Fruit fly (Drosophila melanogaster) ovary, adult (tissue): ENCODE measurements around the gene sac.
A peak's percentile ranks its signal among the peaks of the same experiment; 100 is the strongest.

Source experiments
- CG17801 ChIP-seq: fragments of 200-800 bp; optimal IDR thresholded peaks from 2 replicates; lab custom pipeline; 2019; ENCODE audit warnings: missing biosample characterization, mild to moderate bottlenecking, missing genetic modification characterization, moderate library complexity; ENCODE audit not compliant: partially characterized antibody

Gene sac

DNA sequence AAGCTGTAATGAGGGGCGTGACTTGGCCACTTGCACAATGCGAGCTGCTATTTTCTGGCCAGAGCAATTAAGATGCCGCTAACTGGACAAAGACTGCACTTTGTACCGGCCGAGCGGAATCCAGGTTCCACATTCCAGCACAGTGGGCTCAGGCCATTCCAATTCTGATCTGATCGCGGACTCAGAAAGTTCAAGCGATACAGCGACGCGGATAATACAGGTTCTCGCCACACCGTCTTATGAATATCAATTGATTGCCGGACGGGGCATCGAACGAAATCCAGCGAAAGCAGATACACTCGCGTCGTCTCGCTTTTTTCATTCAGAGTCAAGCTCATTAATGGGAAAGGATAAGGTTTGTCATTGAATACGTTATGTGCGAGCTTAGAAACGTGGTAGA, 11.7 kb upstream of the sac start:
- no peak for TF ChIP-seq CG17801

DNA sequence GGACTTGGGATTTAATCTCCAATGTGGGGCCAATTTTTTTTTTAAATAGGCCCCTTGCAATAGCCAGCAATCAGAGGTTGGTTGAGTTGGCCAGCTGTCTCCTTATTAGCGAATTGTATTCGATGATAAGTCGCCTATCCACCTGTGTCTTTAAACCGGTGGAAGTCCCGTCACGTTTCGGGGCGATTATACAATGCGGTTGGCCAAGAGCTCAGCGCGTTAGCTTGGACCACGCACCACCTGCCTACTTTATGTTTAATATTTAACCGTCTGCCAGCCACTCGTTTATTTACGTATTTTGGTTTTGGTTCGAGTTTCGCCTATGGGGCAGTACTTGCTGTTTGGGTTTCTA, 9.9 kb upstream of the sac start:
- no peak for TF ChIP-seq CG17801

DNA sequence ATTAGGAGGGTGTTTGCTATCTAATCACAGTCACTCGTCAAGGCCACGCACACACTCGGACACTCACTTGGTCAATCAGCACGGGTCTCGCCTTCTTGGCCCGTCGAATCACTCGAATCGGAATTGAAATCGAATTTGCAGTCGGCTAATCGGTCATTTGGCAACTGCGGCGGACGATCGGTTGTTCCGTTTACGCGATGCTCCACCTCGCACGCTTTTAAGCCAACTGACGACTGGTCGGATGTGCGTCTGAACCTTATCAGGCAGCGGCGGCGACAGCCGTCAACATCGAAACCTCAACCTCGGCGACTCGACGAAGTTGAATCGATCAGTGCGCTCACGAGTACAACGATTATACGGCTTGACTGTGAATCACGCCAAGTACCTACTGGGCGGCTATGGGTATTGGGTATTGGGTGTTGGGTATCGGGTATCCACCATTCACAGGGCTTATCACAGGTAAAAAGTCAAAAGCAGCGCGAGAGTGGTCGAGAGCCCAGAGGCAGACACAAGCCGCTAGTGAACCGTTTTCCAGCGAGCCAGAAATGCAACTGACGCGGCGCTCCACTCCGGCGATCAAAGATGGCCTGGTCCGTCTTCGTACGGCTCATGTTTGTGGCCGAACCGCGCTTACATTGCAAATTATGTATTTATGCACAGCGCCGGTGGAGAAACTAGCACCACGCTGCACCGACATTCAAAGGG, 9.4 kb upstream of the sac start:
- peak; percentile 27 for TF ChIP-seq CG17801

DNA sequence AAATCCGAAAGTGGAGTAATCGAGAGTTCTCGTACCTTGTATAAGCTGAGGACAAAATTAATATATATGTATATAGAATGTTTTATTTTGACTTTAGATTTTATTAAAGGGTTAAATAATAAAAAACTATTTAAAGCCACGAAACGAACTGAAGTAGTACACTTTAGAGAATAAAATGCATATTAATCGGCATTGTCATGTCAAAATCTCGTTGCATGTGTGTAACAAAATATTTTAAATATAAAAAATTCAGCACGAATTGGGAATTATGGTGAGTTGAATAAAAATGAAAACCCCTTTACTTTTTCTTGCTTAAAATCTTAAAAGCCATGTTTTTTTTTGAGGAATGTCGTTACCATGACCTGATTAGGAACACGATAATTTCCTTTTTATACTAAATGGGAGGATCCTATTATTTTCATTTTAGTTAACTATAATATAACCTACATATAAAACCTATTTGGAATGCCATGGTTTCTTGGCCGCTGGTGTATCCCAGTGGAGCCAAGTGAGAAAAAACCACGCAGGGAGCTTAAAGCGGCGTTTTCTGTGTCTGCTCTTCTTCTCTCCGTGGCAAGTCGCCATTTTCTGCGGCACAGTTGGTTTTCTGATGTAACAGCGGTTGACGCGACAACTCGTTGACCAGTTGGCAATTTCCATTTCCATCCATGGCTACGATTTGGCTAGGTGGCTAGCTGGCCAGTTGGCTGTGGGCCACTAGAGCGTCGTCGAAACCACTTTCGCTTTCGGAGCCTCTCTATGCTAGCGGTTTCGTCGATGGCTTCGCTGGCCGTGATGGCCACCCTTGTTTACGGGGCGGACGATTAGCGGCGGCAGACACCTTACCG, 8.5 kb upstream of the sac start:
- no peak for TF ChIP-seq CG17801

DNA sequence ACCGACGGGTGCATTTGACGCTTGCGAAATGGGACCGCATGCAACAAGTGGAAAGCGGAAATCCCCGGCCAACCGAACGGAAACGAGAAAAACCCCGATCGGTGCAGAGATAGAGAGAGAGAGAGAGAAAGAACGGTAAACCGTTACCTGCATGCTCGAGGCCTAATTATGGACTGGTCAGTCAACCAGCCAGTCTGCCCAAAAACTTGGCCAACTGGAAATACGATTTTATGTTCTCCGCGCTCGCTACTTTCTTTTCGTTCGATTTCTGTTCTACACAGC, 8.0 kb upstream of the sac start:
- TF ChIP-seq CG17801: no peak

DNA sequence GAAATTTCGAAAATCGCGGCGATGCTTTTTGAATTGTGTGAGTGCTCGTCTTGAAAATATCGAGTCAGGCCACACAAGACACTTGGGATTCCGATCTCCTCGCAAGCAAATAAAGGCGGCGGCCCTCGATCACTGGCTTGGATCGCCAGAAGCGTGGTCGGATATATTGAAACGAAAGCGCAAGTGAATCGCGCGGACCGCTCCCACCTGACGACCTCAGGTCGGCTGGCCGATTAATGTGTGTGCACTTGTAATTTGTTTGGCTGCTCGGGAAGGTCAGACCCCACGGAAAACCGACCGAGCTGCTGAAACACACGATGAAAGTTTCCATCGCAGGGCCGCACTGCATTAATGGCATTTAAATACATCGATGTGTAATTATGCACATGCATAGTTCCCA, 5.2 kb upstream of the sac start:
- TF ChIP-seq CG17801: no peak

DNA sequence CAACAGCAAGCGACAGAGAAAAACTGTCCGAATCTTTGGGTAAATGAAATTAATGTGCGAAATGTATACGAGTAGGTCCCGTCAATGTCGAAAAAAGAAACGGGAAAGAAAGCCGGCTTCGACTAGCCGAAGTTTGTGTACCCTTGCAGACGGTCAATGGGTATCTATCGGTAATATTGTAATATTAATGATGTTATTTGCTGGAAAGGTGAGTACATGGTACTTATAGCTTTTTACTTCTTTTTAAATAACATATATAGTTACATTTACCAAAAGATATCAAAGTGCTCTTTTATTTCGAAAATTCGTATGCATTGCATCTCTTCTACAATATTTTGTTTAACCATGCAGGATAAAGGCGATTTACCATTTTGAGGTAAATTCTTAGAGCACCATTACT, 4.6 kb upstream of the sac start:
- no peak for TF ChIP-seq CG17801

DNA sequence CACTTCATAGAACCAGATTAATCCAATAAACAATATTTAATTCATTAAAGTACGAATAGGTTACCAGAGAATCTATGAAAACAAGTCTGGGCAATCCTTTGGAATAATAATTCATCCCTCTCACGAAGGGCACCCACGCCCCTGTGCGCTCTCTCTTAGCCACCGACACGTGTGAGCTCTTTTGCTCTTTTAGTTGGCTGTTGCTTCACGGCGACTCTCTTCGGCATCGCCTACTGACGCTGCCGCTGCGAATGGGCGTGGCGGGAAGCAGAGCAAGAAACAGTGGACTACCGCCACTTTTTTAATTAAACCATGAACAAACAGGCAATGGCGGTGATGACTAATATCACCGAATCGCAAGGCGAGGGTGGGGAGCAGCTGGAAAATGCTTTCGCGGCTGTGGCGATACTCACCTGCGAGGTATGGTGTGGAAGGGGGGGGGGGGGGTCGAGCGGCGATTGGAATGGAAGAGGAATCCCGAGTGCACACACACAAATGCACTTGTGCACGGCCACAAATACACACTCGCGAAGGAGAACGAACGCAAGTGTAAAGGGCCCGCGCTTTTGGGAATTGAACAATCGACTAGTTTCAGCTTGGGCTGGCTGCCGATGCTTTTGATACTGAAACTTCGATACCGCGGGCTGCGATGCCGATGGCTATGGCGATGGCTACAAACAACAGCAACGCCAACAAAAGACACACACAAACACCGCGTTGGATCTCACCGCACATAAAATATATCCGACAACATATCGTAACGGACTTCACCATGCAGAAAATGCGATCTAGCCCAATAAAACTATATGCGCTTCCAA, 2.2 kb upstream of the sac start:
- TF ChIP-seq CG17801: peak; percentile 80

DNA sequence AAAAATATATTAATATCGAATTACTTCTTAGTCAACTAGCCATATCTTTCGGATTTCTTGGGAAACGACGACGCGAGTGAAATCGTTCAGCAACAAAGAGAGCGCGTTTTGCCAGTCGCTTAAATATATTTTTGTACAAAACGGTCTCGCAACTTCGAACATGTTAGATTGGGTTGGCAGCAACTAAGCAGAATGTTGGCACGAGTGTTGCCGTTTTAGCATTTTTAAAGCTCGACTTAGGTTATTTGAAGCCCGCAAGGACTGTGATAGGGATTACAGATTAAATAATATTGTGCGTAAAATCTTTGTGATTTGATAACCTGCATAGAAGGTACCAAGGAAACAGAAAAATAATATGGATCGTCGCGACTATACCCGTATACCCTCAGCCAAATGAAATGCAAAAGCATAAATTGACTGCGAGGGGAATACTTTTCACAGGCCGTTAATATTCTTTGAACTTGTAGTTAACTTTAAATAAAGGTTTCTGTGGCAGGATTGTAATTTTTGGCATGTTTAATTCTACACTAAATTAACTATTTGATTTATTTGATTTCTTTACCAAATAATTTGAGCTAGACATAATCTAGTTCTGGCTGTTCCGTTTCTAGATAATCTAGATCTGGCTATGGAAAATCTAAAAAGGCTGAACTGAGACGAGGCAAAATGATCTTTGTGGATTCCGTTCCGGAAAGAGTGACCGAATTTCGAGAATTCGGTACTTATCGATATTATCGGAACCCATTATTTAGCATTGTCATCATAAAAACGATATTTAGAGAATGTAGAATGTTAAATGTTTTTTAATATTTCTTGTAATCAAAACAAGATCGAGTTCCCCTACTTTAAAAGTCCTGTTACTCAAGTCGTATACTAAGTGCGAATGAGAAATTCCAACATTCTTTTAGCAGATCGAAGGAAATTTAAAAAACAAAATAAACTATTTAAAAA, 1.3 kb upstream of the sac start, which contains the start of gene CG31523:
TSS of gene CG31523 (minus strand) at position 170 of the 951 bp plus-strand sequence.
- TF ChIP-seq CG17801: no peak

DNA sequence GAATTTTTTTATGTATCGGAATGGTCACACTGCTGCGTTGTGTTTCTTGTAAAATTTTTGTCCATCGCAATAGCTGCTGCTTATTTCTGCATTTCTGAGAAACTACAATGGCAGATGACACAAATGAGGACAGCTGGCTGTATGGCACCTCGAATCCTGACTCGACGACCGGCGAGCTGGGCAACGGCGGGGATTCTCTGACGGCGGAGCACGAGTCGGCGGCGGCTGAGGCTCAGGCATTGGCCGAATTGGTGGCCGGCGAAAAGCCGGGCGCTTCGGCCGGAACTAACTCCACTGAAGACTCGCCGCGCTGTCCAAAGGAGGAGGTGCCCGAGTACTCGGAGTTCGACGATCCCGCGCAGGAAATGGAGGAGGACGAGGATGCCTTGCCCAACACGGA, 4.4 kb downstream of the sac start, which contains the start of gene Fip1:
TSS of gene Fip1 (plus strand) at position 10 of the 400 bp plus-strand sequence.
- no peak for TF ChIP-seq CG17801

DNA sequence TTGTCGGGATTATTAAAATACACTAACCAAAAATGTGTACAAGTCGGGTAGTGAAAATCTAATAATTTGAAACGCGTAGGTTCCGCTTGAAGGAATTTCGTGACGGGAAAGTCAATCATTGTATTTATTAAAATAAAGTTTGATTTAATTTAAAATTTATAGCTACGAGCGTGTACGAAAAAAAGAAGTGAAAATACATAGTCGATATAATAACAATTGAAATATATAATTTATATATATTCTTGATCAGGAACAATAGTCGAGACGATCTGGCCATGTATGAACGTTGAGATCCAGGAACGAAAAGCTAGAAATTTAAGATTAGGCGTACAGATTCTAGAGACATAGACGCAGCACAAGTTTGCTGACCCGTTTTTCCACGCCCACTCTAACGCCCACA, 25.7 kb downstream of the sac start, which contains the start of gene CG34425:
TSS of gene CG34425 (minus strand) at position 101 of the 400 bp plus-strand sequence.
- TF ChIP-seq CG17801: no peak

DNA sequence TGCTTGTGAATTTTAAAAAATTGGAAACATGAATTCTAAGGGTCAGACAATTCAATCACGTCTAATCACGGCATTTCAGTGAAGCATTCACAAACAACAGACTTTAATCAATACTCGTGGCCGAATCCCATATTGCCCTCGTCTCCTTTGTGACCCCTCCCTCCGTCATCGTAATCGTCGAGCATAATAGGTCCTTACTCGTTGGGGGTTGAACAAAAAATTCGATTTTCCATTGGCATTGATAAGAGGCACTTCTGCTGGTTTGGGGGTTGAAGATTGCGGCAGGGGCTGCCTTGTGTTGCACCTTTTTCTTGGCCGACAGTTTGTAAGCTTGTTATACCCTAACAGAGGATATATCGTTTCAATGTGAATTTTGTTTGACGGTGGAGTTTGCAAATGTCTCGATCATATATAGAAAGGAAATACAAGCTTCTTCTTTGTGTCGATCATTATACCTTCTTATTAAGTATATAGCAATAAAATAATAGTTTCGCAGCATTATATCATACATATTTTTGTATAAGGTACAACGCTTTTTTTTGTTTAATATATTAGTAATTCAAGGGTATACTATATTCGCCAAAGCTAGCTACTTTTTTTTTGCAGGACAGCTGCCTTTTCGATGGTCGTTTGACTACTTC, 43.7 kb downstream of the sac start:
- TF ChIP-seq CG17801: no peak

DNA sequence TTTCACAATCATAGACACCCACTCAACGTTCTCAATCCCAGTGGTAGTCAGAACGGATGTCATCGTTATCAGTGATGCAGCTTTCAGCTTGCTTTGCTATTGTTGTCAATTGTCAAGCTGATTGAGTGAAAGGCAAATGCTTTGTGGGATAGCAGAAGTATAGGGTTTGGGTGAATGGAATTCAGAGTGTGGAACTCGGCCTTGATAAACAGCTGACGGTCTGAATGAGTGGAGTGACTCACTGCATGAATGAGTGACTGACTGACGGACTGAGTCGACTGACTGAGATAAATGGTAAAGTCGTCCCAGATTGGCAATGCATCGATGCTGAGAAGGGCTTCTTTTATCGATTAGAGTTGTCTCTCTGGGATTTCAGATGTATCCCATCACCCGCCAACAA, 50.4 kb downstream of the sac start:
- TF ChIP-seq CG17801: no peak
